Fruit fly (Drosophila melanogaster) whole organism, adult: Measurements from ENCODE around the gene srp.

Experiments
- CG11617 ChIP-seq: fragments of 200-800 bp; sonication (Bioruptor generic); optimal IDR thresholded peaks from 2 replicates; lab custom pipeline; 2017; ENCODE audit warnings: mild to moderate bottlenecking, missing biosample characterization, missing genetic modification reagents, missing genetic modification characterization
- CG12768 ChIP-seq: fragments of 200-800 bp; sonication (Bioruptor generic); optimal IDR thresholded peaks from 2 replicates; lab custom pipeline; 2017; ENCODE audit warnings: missing biosample characterization, missing genetic modification characterization, mild to moderate bottlenecking, moderate library complexity, missing genetic modification reagents
- CG1620 ChIP-seq: fragments of 200-800 bp; sonication (Bioruptor generic); optimal IDR thresholded peaks from 2 replicates; lab custom pipeline; 2016; ENCODE audit warnings: missing biosample characterization, missing genetic modification characterization
- CG7045 ChIP-seq: fragments of 200-800 bp; sonication (Bioruptor generic); optimal IDR thresholded peaks from 2 replicates; lab custom pipeline; 2017; ENCODE audit warnings: missing biosample characterization, mild to moderate bottlenecking, missing genetic modification characterization
- cic ChIP-seq: fragments of 200-800 bp; sonication (Bioruptor generic); optimal IDR thresholded peaks from 2 replicates; lab custom pipeline; 2017; ENCODE audit warnings: missing biosample characterization, mild to moderate bottlenecking, missing genetic modification characterization, moderate library complexity
- kay ChIP-seq: fragments of 200-800 bp; sonication (Bioruptor generic); peaks from one replicate; lab custom pipeline; 2016; ENCODE audit warnings: missing biosample characterization, missing genetic modification characterization, borderline replicate concordance
- tj ChIP-seq: fragments of 200-800 bp; sonication (Bioruptor generic); optimal IDR thresholded peaks from 3 replicates; lab custom pipeline; 2017; ENCODE audit warnings: missing biosample characterization, mild to moderate bottlenecking, missing genetic modification characterization, moderate library complexity

- TF ChIP-seq CG7045 (GFP tag; lab: Kevin White, UChicago) (no peak), kay (GFP tag; lab: Kevin White, UChicago) (no peak), CG1620 (no peak), CG11617 (GFP tag; lab: Kevin White, UChicago) (no peak), tj (GFP tag; lab: Kevin White, UChicago) (no peak), CG12768 (GFP tag; lab: Kevin White, UChicago) (no peak), cic (GFP tag; lab: Kevin White, UChicago) (no peak)
Observed at dm6 chr3R:15998972-15999721, 13.2 kb downstream of the srp start.
